Fruit fly (Drosophila melanogaster) whole organism, adult: ENCODE data around the gene GXIVsPLA2.

ENCODE experiments used
- CG11617 ChIP-seq: fragments of 200-800 bp; sonication (Bioruptor generic); optimal IDR thresholded peaks from 2 replicates; lab custom pipeline; 2017; ENCODE audit warnings: mild to moderate bottlenecking, missing biosample characterization, missing genetic modification reagents, missing genetic modification characterization
- CG12768 ChIP-seq: fragments of 200-800 bp; sonication (Bioruptor generic); optimal IDR thresholded peaks from 2 replicates; lab custom pipeline; 2017; ENCODE audit warnings: missing biosample characterization, missing genetic modification characterization, mild to moderate bottlenecking, moderate library complexity, missing genetic modification reagents
- CG14711 ChIP-seq: fragments of 200-800 bp; sonication (Bioruptor generic); optimal IDR thresholded peaks from 2 replicates; lab custom pipeline; 2018; ENCODE audit warnings: missing biosample characterization, mild to moderate bottlenecking, missing genetic modification characterization, moderate library complexity
- CG1620 ChIP-seq: fragments of 200-800 bp; sonication (Bioruptor generic); optimal IDR thresholded peaks from 2 replicates; lab custom pipeline; 2016; ENCODE audit warnings: missing biosample characterization, missing genetic modification characterization
- CG33017 ChIP-seq: fragments of 200-800 bp; sonication (Bioruptor generic); optimal IDR thresholded peaks from 2 replicates; lab custom pipeline; 2018; ENCODE audit warnings: missing biosample characterization, mild to moderate bottlenecking, missing genetic modification characterization, moderate library complexity
- CG5204 ChIP-seq: fragments of 200-800 bp; sonication (Bioruptor generic); optimal IDR thresholded peaks from 2 replicates; lab custom pipeline; 2016; ENCODE audit warnings: missing biosample characterization, missing genetic modification characterization
- CG7045 ChIP-seq: fragments of 200-800 bp; sonication (Bioruptor generic); optimal IDR thresholded peaks from 2 replicates; lab custom pipeline; 2017; ENCODE audit warnings: missing biosample characterization, mild to moderate bottlenecking, missing genetic modification characterization
- CG7101 ChIP-seq: fragments of 200-800 bp; sonication (Bioruptor generic); optimal IDR thresholded peaks from 2 replicates; lab custom pipeline; 2018; ENCODE audit warnings: missing biosample characterization, mild to moderate bottlenecking, missing genetic modification characterization, moderate library complexity
- Clk ChIP-seq: fragments of 200-800 bp; sonication (Bioruptor generic); optimal IDR thresholded peaks from 2 replicates; lab custom pipeline; 2017; ENCODE audit warnings: missing biosample characterization, missing genetic modification characterization
- Crg-1 ChIP-seq: fragments of 200-800 bp; sonication (Bioruptor generic); optimal IDR thresholded peaks from 2 replicates; lab custom pipeline; 2016; ENCODE audit warnings: missing biosample characterization, missing genetic modification characterization
- Hr96 ChIP-seq: fragments of 200-800 bp; sonication (Bioruptor generic); optimal IDR thresholded peaks from 2 replicates; lab custom pipeline; 2016; ENCODE audit warnings: missing biosample characterization, missing genetic modification characterization
- Mnt ChIP-seq: fragments of 200-800 bp; sonication (Bioruptor generic); optimal IDR thresholded peaks from 2 replicates; lab custom pipeline; 2016; ENCODE audit warnings: missing biosample characterization, mild to moderate bottlenecking, missing genetic modification characterization
- bab1 ChIP-seq: fragments of 200-800 bp; sonication (Bioruptor generic); optimal IDR thresholded peaks from 3 replicates; lab custom pipeline; 2019; ENCODE audit warnings: missing biosample characterization, mild to moderate bottlenecking, missing genetic modification characterization, moderate library complexity
- cic ChIP-seq: fragments of 200-800 bp; sonication (Bioruptor generic); optimal IDR thresholded peaks from 2 replicates; lab custom pipeline; 2017; ENCODE audit warnings: missing biosample characterization, mild to moderate bottlenecking, missing genetic modification characterization, moderate library complexity
- cnc ChIP-seq, 2 experiments: fragments of >200 bp; optimal IDR thresholded peaks; 2 replicates each; lab custom pipeline; 2017
- kay ChIP-seq: fragments of 200-800 bp; sonication (Bioruptor generic); peaks from one replicate; lab custom pipeline; 2016; ENCODE audit warnings: missing biosample characterization, missing genetic modification characterization, borderline replicate concordance
- ovo ChIP-seq: fragments of 200-800 bp; sonication (Bioruptor generic); optimal IDR thresholded peaks from 2 replicates; lab custom pipeline; 2016; ENCODE audit warnings: missing biosample characterization, missing genetic modification characterization
- pad ChIP-seq: fragments of 200-800 bp; sonication (Bioruptor generic); optimal IDR thresholded peaks from 3 replicates; lab custom pipeline; 2017; ENCODE audit warnings: missing biosample characterization, missing genetic modification characterization, mild to moderate bottlenecking, moderate library complexity, missing genetic modification reagents
- tj ChIP-seq: fragments of 200-800 bp; sonication (Bioruptor generic); optimal IDR thresholded peaks from 3 replicates; lab custom pipeline; 2017; ENCODE audit warnings: missing biosample characterization, mild to moderate bottlenecking, missing genetic modification characterization, moderate library complexity
- toe ChIP-seq: fragments of 200-800 bp; sonication (Bioruptor generic); optimal IDR thresholded peaks from 2 replicates; lab custom pipeline; 2016; ENCODE audit warnings: missing biosample characterization, missing genetic modification characterization

GXIVsPLA2 gene

dm6 chr3L:15940823-15941222 lies 14.1 kb upstream of the GXIVsPLA2 start:
- TF ChIP-seq CG5204 (GFP tag; lab: Kevin White, UChicago), result no peak
- TF ChIP-seq Mnt (GFP tag; lab: Kevin White, UChicago), result no peak
- TF ChIP-seq toe, result no peak
- no peak for TF ChIP-seq CG12768
- TF ChIP-seq ovo, result no peak
- TF ChIP-seq pad, result no peak
- no peak for TF ChIP-seq CG7045 (GFP tag; lab: Kevin White, UChicago)
- no peak for TF ChIP-seq Crg-1 (GFP tag; lab: Kevin White, UChicago)

dm6 chr3L:15952287-15952686 lies 2.6 kb upstream of the GXIVsPLA2 start:
- TF ChIP-seq CG33017 (no peak), tj (GFP tag; lab: Kevin White, UChicago) (peak; percentile 93), pad (no peak)

dm6 chr3L:15952909-15953308 lies 2.0 kb upstream of the GXIVsPLA2 start:
- TF ChIP-seq CG5204 (GFP tag; lab: Kevin White, UChicago) (no peak), toe (no peak)

dm6 chr3L:15953892-15954291 lies 1.0 kb upstream of the GXIVsPLA2 start:
- TF ChIP-seq CG5204 (GFP tag; lab: Kevin White, UChicago) (no peak), Crg-1 (GFP tag; lab: Kevin White, UChicago) (no peak), Clk (GFP tag; lab: Kevin White, UChicago) (no peak), CG11617 (no peak), CG33017 (no peak), bab1 (no peak), ovo (no peak), Mnt (GFP tag; lab: Kevin White, UChicago) (no peak), CG1620 (GFP tag; lab: Kevin White, UChicago) (no peak), CG12768 (no peak), pad (no peak), cic (GFP tag; lab: Kevin White, UChicago) (no peak), CG7045 (GFP tag; lab: Kevin White, UChicago) (no peak)

dm6 chr3L:15956448-15957010 lies 1.6 kb downstream of the GXIVsPLA2 start, which contains the start of gene elgi:
elgi (plus strand) TSS chr3L:15956550.
- TF ChIP-seq ovo (peak; percentile 73), cnc (optimal IDR thresholded peaks at IDR 0.05; lab: Kevin White, UChicago) (no peak), CG1620 (GFP tag; lab: Kevin White, UChicago) (peak; percentile 90), CG7045 (GFP tag; lab: Kevin White, UChicago) (peak; percentile 73), pad (peak; percentile 70), Mnt (GFP tag; lab: Kevin White, UChicago) (peak; percentile 80), CG12768 (peak; percentile 79), Clk (GFP tag; lab: Kevin White, UChicago) (peak; percentile 41), kay (no peak), bab1 (peak; percentile 48), CG11617 (peak; percentile 66), CG5204 (GFP tag; lab: Kevin White, UChicago) (peak; percentile 74), CG33017 (peak; percentile 64), toe (peak; percentile 80), CG7101 (tag; lab: Kevin White, UChicago) (peak; percentile 77), CG14711 (tag; lab: Kevin White, UChicago) (peak; percentile 51), Hr96 (peak; percentile 68), cic (GFP tag; lab: Kevin White, UChicago) (peak; percentile 71), tj (GFP tag; lab: Kevin White, UChicago) (peak; percentile 43), Crg-1 (GFP tag; lab: Kevin White, UChicago) (peak; percentile 95)

dm6 chr3L:15958612-15959315 lies 3.9 kb downstream of the GXIVsPLA2 start, which contains the start of gene CG17032:
CG17032 (plus strand) TSS chr3L:15958843.
- TF ChIP-seq Mnt (GFP tag; lab: Kevin White, UChicago), result no peak
- TF ChIP-seq Clk (GFP tag; lab: Kevin White, UChicago), result no peak
- TF ChIP-seq tj (GFP tag; lab: Kevin White, UChicago), result no peak
- TF ChIP-seq bab1, result no peak

dm6 chr3L:15967588-15968500 lies 12.9 kb downstream of the GXIVsPLA2 start, which contains the start of the genes Brr2 and CG10516:
Brr2 (minus strand) TSS chr3L:15967872.
CG10516 (plus strand) TSS chr3L:15968204.
- TF ChIP-seq pad (no peak), toe (peak; percentile 65), CG1620 (GFP tag; lab: Kevin White, UChicago) (peak; percentile 44), CG5204 (GFP tag; lab: Kevin White, UChicago) (no peak), bab1 (peak; percentile 76), CG14711 (tag; lab: Kevin White, UChicago) (peak; percentile 17), cic (GFP tag; lab: Kevin White, UChicago) (no peak), CG11617 (peak; percentile 40), Mnt (GFP tag; lab: Kevin White, UChicago) (peak; percentile 43), CG12768 (no peak), CG7045 (GFP tag; lab: Kevin White, UChicago) (no peak), Hr96 (peak; percentile 47)
